Worm (Caenorhabditis elegans) whole organism, midembryonic: ENCODE measurements around the gene unc-69.

Experiments used
- T22C8.4 ChIP-seq: fragments of 200-800 bp; sonication (Bioruptor generic); IDR thresholded peaks from 2 replicates; pipeline ENCODE4 v1.3.6; 2022; ENCODE audit warnings: missing genetic modification characterization, missing compliant biosample characterization
- cog-1 ChIP-seq: sonication (generic microtip); optimal IDR thresholded peaks from 2 replicates; lab custom pipeline; 2016; ENCODE audit warnings: missing genetic modification characterization, missing compliant biosample characterization
- flt-1 ChIP-seq: fragments of 200-800 bp; sonication (Bioruptor generic); IDR thresholded peaks from 2 replicates; pipeline ENCODE4 v1.3.6; 2022; ENCODE audit warnings: missing genetic modification characterization, missing compliant biosample characterization
- klf-2 ChIP-seq: fragments of 200-800 bp; sonication (Bioruptor generic); conservative IDR thresholded peaks from 2 replicates; pipeline ENCODE4 v1.3.6; 2022; ENCODE audit warnings: missing genetic modification reagents, missing genetic modification characterization, missing compliant biosample characterization
- med-1 ChIP-seq: sonication (generic microtip); optimal IDR thresholded peaks from 2 replicates; lab custom pipeline; 2017; ENCODE audit warnings: missing genetic modification characterization, mild to moderate bottlenecking, missing compliant biosample characterization, antibody characterized with exemption, missing genetic modification reagents; ENCODE audit not compliant: insufficient read depth
- ref-1 ChIP-seq: fragments of 200-800 bp; sonication (Bioruptor generic); conservative IDR thresholded peaks from 2 replicates; pipeline ENCODE4 v1.3.6; 2022; ENCODE audit warnings: missing genetic modification reagents, missing genetic modification characterization, missing compliant biosample characterization
- tab-1 ChIP-seq: fragments of 200-800 bp; sonication (Bioruptor generic); IDR thresholded peaks from 2 replicates; pipeline ENCODE4 v1.3.6; 2022; ENCODE audit warnings: missing genetic modification characterization, missing compliant biosample characterization
- ztf-23 ChIP-seq: fragments of 200-800 bp; sonication (Bioruptor generic); IDR thresholded peaks from 2 replicates; pipeline ENCODE4 v1.3.6; 2022; ENCODE audit warnings: missing genetic modification reagents, missing genetic modification characterization, missing compliant biosample characterization
- ztf-29 ChIP-seq: fragments of 200-800 bp; sonication (Bioruptor generic); IDR thresholded peaks from 2 replicates; pipeline ENCODE4 v1.3.6; 2022; ENCODE audit warnings: missing genetic modification reagents, missing genetic modification characterization, missing compliant biosample characterization

Gene unc-69

DNA sequence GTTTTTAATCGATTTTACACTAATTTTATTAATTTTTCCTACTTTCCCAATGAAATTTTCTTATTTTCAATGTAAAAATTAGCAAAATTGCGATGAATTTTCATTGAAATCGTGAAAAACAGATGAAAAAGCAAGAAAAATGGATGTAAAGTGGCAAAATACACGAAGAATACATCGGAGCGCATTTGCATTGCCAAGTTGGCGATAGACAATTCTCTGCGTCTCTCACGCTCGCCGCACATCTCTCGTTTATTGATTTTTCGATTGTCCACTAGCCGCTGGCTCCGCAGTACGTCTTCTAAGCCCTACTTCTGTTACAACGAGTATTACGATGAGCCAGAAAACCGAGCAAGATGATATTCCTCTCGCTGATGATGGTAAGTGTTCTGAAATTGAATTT, at the start of gene unc-69:
Gene unc-69 (plus strand): TSS at position 185 of the 400 bp plus-strand sequence.
- TF ChIP-seq med-1 (GFP tag; lab: Kevin White, UChicago), result no peak
- TF ChIP-seq ztf-23 (GFP tag; lab: Robert Waterston, UW), result no peak
- no peak for TF ChIP-seq flt-1
- peak; percentile 97 for TF ChIP-seq T22C8.4
- TF ChIP-seq cog-1 (tag; lab: Kevin White, UChicago), result peak; percentile 41
- no peak for TF ChIP-seq tab-1 (GFP tag; lab: Robert Waterston, UW)

DNA sequence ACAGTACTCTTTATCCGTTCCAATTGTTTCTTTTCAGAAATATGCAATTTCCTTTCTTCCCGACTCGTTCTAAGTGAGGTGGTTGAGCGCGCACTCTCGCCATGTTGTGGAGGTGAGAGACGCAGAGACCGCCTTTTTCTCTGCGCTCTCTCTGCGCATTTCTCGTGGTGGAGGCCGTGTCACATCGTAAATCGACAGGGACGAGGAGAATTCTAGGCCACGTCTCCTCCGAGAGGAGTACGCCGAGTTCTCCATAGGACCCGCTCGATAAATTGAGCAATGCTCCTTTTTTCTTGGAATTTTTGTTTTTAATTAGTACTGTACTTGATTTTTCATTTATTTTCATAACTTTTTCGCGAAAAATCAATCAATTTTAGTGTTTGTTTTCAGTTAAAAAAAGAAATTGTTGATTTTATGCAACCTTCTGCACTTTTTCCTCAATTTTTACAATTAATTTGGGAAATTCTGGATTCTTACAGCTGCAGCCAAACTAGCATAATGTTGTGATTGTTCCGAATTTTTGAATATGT, 47.9 kb upstream of the unc-69 start, which contains the start of gene cnk-1:
Gene cnk-1 (plus strand): TSS at position 480 of the 530 bp plus-strand sequence.
- TF ChIP-seq med-1 (GFP tag; lab: Kevin White, UChicago), result no peak
- TF ChIP-seq ztf-23 (GFP tag; lab: Robert Waterston, UW), result peak; percentile 91
- TF ChIP-seq ztf-29 (GFP tag; lab: Robert Waterston, UW), result peak; percentile 15; the same call in 1 of the 2 replicates
- TF ChIP-seq tab-1 (GFP tag; lab: Robert Waterston, UW), result 0 out of 2 replicates have a peak, but pooled peaks have one; percentile 19
- TF ChIP-seq flt-1, result peak; percentile 85
- TF ChIP-seq klf-2 (GFP tag; lab: Robert Waterston, UW), result peak; percentile 86
- peak; percentile 21; the same call in 1 of the 2 replicates for TF ChIP-seq T22C8.4
- TF ChIP-seq cog-1 (tag; lab: Kevin White, UChicago), result no peak
- TF ChIP-seq ref-1 (GFP tag; lab: Robert Waterston, UW), result peak; percentile 54; the same call in 1 of the 2 replicates

DNA sequence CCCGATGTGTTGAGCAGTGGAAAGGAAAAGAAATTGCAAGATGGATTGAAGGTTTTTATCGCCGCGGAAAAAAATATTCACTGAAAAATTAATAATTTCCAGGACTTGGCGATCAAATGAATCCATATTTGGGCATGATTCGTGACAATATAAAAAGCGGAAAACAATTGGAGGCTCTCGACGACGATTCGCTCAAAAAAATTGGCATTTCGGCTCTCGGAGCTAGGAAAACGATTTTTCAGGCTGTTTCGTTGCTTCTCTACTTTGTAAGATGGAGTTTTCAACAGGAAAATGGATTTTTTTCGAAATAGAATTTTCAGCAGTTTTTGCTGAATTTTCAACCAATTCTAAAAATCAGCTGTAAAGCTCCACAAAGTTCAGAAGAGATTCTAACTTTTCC, 46.9 kb upstream of the unc-69 start:
- no peak for TF ChIP-seq klf-2 (GFP tag; lab: Robert Waterston, UW)
- TF ChIP-seq tab-1 (GFP tag; lab: Robert Waterston, UW), result no peak
- TF ChIP-seq T22C8.4, result no peak
- TF ChIP-seq cog-1 (tag; lab: Kevin White, UChicago), result no peak
- TF ChIP-seq ref-1 (GFP tag; lab: Robert Waterston, UW), result no peak
- no peak for TF ChIP-seq ztf-29 (GFP tag; lab: Robert Waterston, UW)
- TF ChIP-seq med-1 (GFP tag; lab: Kevin White, UChicago), result no peak
- no peak for TF ChIP-seq flt-1
- no peak for TF ChIP-seq ztf-23 (GFP tag; lab: Robert Waterston, UW)

DNA sequence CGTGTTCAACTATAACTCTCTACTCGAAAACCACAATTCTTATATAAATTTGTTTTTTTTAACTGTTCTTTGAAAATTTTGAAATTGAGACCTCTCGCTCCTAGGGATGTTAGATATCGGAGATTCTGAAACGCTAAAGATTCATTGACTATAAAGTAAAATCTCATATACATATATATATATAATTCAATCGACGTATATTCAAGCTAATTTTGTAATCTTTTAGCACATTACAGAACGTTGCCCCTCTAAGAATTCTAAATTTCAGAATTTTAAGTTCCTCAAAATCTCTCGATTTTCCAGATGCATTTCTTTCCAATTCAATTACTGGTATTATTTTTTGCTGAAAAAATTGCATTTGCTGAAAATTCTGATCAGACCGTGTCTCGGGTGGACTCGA, 39.9 kb upstream of the unc-69 start, which contains the start of gene pad-2:
Gene pad-2 (plus strand): TSS at position 301 of the 400 bp plus-strand sequence.
- TF ChIP-seq klf-2 (GFP tag; lab: Robert Waterston, UW) (no peak), ztf-29 (GFP tag; lab: Robert Waterston, UW) (no peak), cog-1 (tag; lab: Kevin White, UChicago) (no peak), flt-1 (no peak), ztf-23 (GFP tag; lab: Robert Waterston, UW) (no peak), T22C8.4 (no peak), med-1 (GFP tag; lab: Kevin White, UChicago) (no peak), tab-1 (GFP tag; lab: Robert Waterston, UW) (no peak), ref-1 (GFP tag; lab: Robert Waterston, UW) (no peak)

DNA sequence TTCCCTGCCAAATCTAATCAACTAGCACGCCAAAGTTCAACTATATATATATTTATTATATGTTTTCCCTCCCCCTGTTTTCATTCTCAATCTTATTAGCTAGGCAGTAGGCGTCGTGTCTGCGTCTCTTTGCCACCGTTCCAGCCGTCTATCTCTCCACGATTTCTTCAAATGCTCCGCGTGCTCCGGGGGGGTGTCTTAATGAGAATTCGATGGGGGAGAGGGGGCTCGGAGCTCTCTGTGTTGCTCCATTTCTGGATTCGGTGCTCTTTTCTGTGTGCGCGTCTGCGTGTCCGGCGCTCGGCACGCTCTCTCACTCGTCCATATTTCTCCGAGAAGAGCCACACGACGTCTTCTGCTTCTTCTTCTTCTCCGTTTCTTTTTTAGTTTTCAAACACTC, 34.5 kb upstream of the unc-69 start:
- TF ChIP-seq cog-1 (tag; lab: Kevin White, UChicago) (peak; percentile 37), ref-1 (GFP tag; lab: Robert Waterston, UW) (no peak), klf-2 (GFP tag; lab: Robert Waterston, UW) (no peak), ztf-23 (GFP tag; lab: Robert Waterston, UW) (no peak), med-1 (GFP tag; lab: Kevin White, UChicago) (no peak)

DNA sequence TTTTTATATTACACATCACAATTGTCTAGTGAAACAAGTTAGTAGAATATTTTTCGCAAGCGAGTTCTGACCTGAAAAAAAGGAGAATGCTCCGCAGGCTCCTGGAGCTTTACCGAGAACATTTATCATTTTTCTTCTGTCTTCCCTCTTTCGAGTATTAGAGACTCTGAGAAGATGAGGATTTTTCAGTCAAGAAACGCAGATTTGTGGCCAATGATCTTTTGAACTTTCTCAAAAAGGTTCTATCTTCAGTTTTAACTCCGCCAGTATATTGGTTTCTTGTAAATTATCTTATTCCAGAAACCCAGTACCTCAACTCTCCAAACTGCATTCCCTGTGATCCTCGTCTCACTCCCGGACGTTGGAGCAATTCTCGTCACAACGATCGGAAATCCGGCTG, 33.1 kb upstream of the unc-69 start, which contains the start of gene K10G9.2:
Gene K10G9.2 (plus strand): TSS at position 301 of the 400 bp plus-strand sequence.
- TF ChIP-seq med-1 (GFP tag; lab: Kevin White, UChicago), result no peak
- TF ChIP-seq cog-1 (tag; lab: Kevin White, UChicago), result no peak
- TF ChIP-seq ref-1 (GFP tag; lab: Robert Waterston, UW), result no peak
- TF ChIP-seq ztf-23 (GFP tag; lab: Robert Waterston, UW), result no peak

DNA sequence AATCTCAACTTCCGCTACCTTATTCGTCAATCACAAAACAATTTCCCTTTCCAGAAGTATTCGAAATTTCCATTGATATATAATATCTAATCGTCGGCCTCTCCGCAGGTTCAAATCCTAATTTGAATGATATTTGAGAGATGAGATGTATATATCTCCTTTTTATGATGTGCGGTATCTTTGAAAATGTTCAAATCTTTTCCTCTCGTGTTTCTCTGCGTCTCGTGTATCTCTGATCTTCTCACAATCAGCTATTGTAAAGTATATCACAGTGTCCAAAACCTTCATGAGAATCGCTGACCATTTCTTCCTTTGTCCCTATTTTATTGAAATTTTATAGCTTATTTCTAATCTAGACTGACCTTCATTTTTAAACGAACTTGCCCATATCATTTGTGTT, 28.9 kb upstream of the unc-69 start:
- no peak for TF ChIP-seq tab-1 (GFP tag; lab: Robert Waterston, UW)
- TF ChIP-seq ztf-23 (GFP tag; lab: Robert Waterston, UW), result no peak
- no peak for TF ChIP-seq med-1 (GFP tag; lab: Kevin White, UChicago)
- TF ChIP-seq ref-1 (GFP tag; lab: Robert Waterston, UW), result no peak
- TF ChIP-seq cog-1 (tag; lab: Kevin White, UChicago), result no peak
- no peak for TF ChIP-seq klf-2 (GFP tag; lab: Robert Waterston, UW)
- TF ChIP-seq ztf-29 (GFP tag; lab: Robert Waterston, UW), result no peak
- no peak for TF ChIP-seq T22C8.4
- TF ChIP-seq flt-1, result no peak

DNA sequence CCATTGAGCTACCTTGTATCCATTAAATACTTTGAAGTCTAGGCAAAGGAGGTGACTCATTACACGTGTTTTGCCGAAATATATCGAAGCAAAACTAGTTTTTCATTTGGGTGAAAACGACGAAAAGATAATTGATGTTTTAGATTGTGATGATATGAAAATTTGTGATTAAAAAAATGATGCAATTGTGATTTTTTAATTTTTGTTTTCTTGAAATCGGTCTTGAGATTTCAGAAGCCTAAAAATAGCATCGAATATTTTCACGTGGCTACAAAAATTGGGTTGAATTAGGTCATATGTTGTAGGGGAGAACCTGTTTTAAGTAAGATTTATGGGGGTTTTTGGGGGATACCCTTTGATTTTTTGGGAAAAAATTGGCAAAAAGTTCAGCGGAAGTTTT, 28.2 kb upstream of the unc-69 start:
- no peak for TF ChIP-seq ztf-29 (GFP tag; lab: Robert Waterston, UW)
- no peak for TF ChIP-seq ztf-23 (GFP tag; lab: Robert Waterston, UW)
- TF ChIP-seq cog-1 (tag; lab: Kevin White, UChicago), result no peak
- no peak for TF ChIP-seq med-1 (GFP tag; lab: Kevin White, UChicago)
- no peak for TF ChIP-seq ref-1 (GFP tag; lab: Robert Waterston, UW)
- no peak for TF ChIP-seq flt-1
- no peak for TF ChIP-seq klf-2 (GFP tag; lab: Robert Waterston, UW)
- TF ChIP-seq tab-1 (GFP tag; lab: Robert Waterston, UW), result no peak
- no peak for TF ChIP-seq T22C8.4

DNA sequence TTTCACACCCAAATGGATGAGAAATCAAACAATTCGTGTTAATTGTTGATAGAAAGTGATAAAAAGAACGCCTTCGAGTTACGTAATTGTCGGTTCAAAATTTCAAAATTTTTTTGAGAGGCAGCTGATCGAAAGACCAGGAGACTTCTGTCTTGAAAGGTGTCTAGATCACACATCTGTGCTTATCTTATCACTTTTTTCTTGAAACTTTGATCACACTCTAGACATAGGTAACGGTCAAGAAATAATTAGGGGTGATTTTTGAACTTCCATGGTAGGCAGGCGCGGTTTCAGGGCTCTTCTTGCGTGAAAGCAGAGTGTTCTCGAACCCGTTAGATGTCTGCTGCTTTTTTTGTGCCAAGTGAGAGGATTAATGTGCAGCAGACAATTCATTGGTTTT, 25.4 kb upstream of the unc-69 start:
- TF ChIP-seq ztf-23 (GFP tag; lab: Robert Waterston, UW) (no peak), ztf-29 (GFP tag; lab: Robert Waterston, UW) (no peak), tab-1 (GFP tag; lab: Robert Waterston, UW) (no peak), med-1 (GFP tag; lab: Kevin White, UChicago) (no peak), cog-1 (tag; lab: Kevin White, UChicago) (no peak), T22C8.4 (no peak), klf-2 (GFP tag; lab: Robert Waterston, UW) (no peak), flt-1 (no peak), ref-1 (GFP tag; lab: Robert Waterston, UW) (no peak)
